Fruit fly (Drosophila melanogaster): ENCODE data around the gene CG31178.

- TF ChIP-seq psq (optimal IDR thresholded peaks at IDR 0.05), result no peak
- TF ChIP-seq insv (optimal IDR thresholded peaks at IDR 0.05), result no peak
- TF ChIP-seq Sin3A (optimal IDR thresholded peaks at IDR 0.05), result no peak
- no peak for TF ChIP-seq h (optimal IDR thresholded peaks at IDR 0.05)
- TF ChIP-seq Myc (optimal IDR thresholded peaks at IDR 0.05), result no peak
Measured at dm6 chr3R:21841474-21842376, 31.8 kb upstream of the CG31178 start.

Measured in Kc167 (cell line).